5 fruit fly cellular contexts compared by ENCODE assay signal in genomic region chr3R:8126316-8127150, dm6.
TF ChIP-seq lines count a peak whose summit lies in the region.

CG9667 (minus strand) TSS chr3R:8126357.
Arl8 (plus strand) TSS chr3R:8126605.

- TF ChIP-seq CTCF in whole organism, embryonic (GFP tag; optimal IDR thresholded peaks at IDR 0.05; lab: Kevin White, UChicago): no peak

TF ChIP-seq in whole organism, adult, 20 proteins besides CTCF, POLR2A, EP300 and RAD21:
- TF ChIP-seq Crg-1 (GFP tag; optimal IDR thresholded peaks at IDR 0.05; lab: Kevin White, UChicago) (no peak), toe (GFP tag; optimal IDR thresholded peaks at IDR 0.05; lab: Kevin White, UChicago) (no peak), CG12768 (GFP tag; optimal IDR thresholded peaks at IDR 0.05; lab: Kevin White, UChicago) (no peak), CG1620 (GFP tag; optimal IDR thresholded peaks at IDR 0.05; lab: Kevin White, UChicago) (peak; percentile 26), kay (GFP tag; lab: Kevin White, UChicago; ENCODE audit: borderline replicate concordance) (peak; percentile 31), CG14711 (tag; optimal IDR thresholded peaks at IDR 0.05; lab: Kevin White, UChicago) (peak; percentile 50), cic (GFP tag; optimal IDR thresholded peaks at IDR 0.05; lab: Kevin White, UChicago) (peak; percentile 48), CG7101 (tag; optimal IDR thresholded peaks at IDR 0.05; lab: Kevin White, UChicago) (peak; percentile 66), bab1 (GFP tag; optimal IDR thresholded peaks at IDR 0.05; lab: Kevin White, UChicago) (peak; percentile 34), pad (GFP tag; optimal IDR thresholded peaks at IDR 0.05; lab: Kevin White, UChicago) (peak; percentile 29), CG5204 (GFP tag; optimal IDR thresholded peaks at IDR 0.05; lab: Kevin White, UChicago) (no peak), cnc (optimal IDR thresholded peaks at IDR 0.05; lab: Kevin White, UChicago) (no peak), CG7045 (GFP tag; optimal IDR thresholded peaks at IDR 0.05; lab: Kevin White, UChicago) (peak; percentile 31), CG11617 (GFP tag; optimal IDR thresholded peaks at IDR 0.05; lab: Kevin White, UChicago) (peak; percentile 28), Mnt (GFP tag; optimal IDR thresholded peaks at IDR 0.05; lab: Kevin White, UChicago) (peak; percentile 22), CG33017 (tag; optimal IDR thresholded peaks at IDR 0.05; lab: Kevin White, UChicago) (peak; percentile 67), ovo (GFP tag; optimal IDR thresholded peaks at IDR 0.05; lab: Kevin White, UChicago) (peak; percentile 31), Clk (GFP tag; optimal IDR thresholded peaks at IDR 0.05; lab: Kevin White, UChicago) (no peak)

TF ChIP-seq in whole organism, embryonic, 481 proteins besides CTCF, POLR2A, EP300 and RAD21 (continues in another document):
- TF ChIP-seq emc (GFP tag; optimal IDR thresholded peaks at IDR 0.05; lab: Kevin White, UChicago): no peak
- TF ChIP-seq bbx (GFP tag; IDR thresholded peaks at IDR 0.05; lab: Robert Waterston, UW; ENCODE audit: partially characterized antibody): 0 out of 2 replicates have a peak, but pooled peaks have one; percentile 9
- TF ChIP-seq chif (GFP tag; optimal IDR thresholded peaks at IDR 0.05; lab: Kevin White, UChicago): peak in 1 of 2 experiments; percentile 19
- peak; percentile 72; the same call in 3 of the 4 replicates for TF ChIP-seq Gug (GFP tag; IDR thresholded peaks at IDR 0.05; lab: Robert Waterston, UW)
- peak; percentile 53 for TF ChIP-seq Oli (tag; optimal IDR thresholded peaks at IDR 0.05; lab: Kevin White, UChicago)
- TF ChIP-seq Hey (tag; optimal IDR thresholded peaks at IDR 0.05; lab: Kevin White, UChicago): no peak
- TF ChIP-seq cwo (GFP tag; optimal IDR thresholded peaks at IDR 0.05; lab: Kevin White, UChicago): peak; percentile 15
- TF ChIP-seq HHEX (GFP tag; optimal IDR thresholded peaks at IDR 0.05; lab: Kevin White, UChicago): peak; percentile 54
- TF ChIP-seq fru (optimal IDR thresholded peaks at IDR 0.05; lab: Kevin White, UChicago): no peak
- TF ChIP-seq mld (GFP tag; IDR thresholded peaks at IDR 0.05; lab: Robert Waterston, UW; ENCODE audit: partially characterized antibody): 0 out of 3 replicates have a peak, but pooled peaks have one; percentile 41
- TF ChIP-seq Sry-δ (GFP tag; optimal IDR thresholded peaks at IDR 0.05; lab: Kevin White, UChicago): no peak
- TF ChIP-seq CG42726 (GFP tag; IDR thresholded peaks at IDR 0.05; lab: Robert Waterston, UW; ENCODE audit: partially characterized antibody): no peak
- peak; percentile 83; the same call in 1 of the 2 replicates for TF ChIP-seq MBD-R2 (GFP tag; IDR thresholded peaks at IDR 0.05; lab: Robert Waterston, UW)
- TF ChIP-seq CG4730 (GFP tag; IDR thresholded peaks at IDR 0.05; lab: Robert Waterston, UW): 0 out of 2 replicates have a peak, but pooled peaks have one; percentile 19
- TF ChIP-seq Taf1 (GFP tag; IDR thresholded peaks at IDR 0.05; lab: Robert Waterston, UW): 0 out of 2 replicates have a peak, but pooled peaks have one; percentile 34
- no peak for TF ChIP-seq Tbp (GFP tag; optimal IDR thresholded peaks at IDR 0.05; lab: Kevin White, UChicago)

TF ChIP-seq in whole organism, prepupa, 60 proteins besides CTCF, POLR2A, EP300 and RAD21 (continues in another document):
- TF ChIP-seq CG1621 (tag; optimal IDR thresholded peaks at IDR 0.05; lab: Kevin White, UChicago): peak; percentile 68
- TF ChIP-seq CG11762 (GFP tag; optimal IDR thresholded peaks at IDR 0.05; lab: Kevin White, UChicago; ENCODE audit: insufficient read depth): peak; percentile 3
- TF ChIP-seq Eip78C (GFP tag; lab: Kevin White, UChicago): peak; percentile 73
- TF ChIP-seq CG8632 (GFP tag; optimal IDR thresholded peaks at IDR 0.05; lab: Kevin White, UChicago): peak; percentile 20
- peak; percentile 32 for TF ChIP-seq pdm3 (GFP tag; optimal IDR thresholded peaks at IDR 0.05; lab: Kevin White, UChicago)
- peak; percentile 54 for TF ChIP-seq acj6 (GFP tag; optimal IDR thresholded peaks at IDR 0.05; lab: Kevin White, UChicago)
- TF ChIP-seq CG7368 (GFP tag; optimal IDR thresholded peaks at IDR 0.05; lab: Kevin White, UChicago): peak; percentile 35
- peak; percentile 10 for TF ChIP-seq Eip93F (GFP tag; optimal IDR thresholded peaks at IDR 0.05; lab: Kevin White, UChicago)
- TF ChIP-seq Sox102F (GFP tag; optimal IDR thresholded peaks at IDR 0.05; lab: Kevin White, UChicago): peak; percentile 7
- peak; percentile 43 for TF ChIP-seq Met (GFP tag; optimal IDR thresholded peaks at IDR 0.05; lab: Kevin White, UChicago)
- TF ChIP-seq CG8319 (GFP tag; optimal IDR thresholded peaks at IDR 0.05; lab: Kevin White, UChicago): no peak
- TF ChIP-seq Sox15 (GFP tag; optimal IDR thresholded peaks at IDR 0.05; lab: Kevin White, UChicago): peak; percentile 14
- peak; percentile 65 for TF ChIP-seq CG3032 (tag; optimal IDR thresholded peaks at IDR 0.05; lab: Kevin White, UChicago)
- TF ChIP-seq CG15336 (GFP tag; IDR thresholded peaks at IDR 0.05; lab: Robert Waterston, UW): peak; percentile 59; the same call in 1 of the 2 replicates
- peak; percentile 35 for TF ChIP-seq Hr4 (GFP tag; optimal IDR thresholded peaks at IDR 0.05; lab: Kevin White, UChicago)
- TF ChIP-seq CG3919 (GFP tag; optimal IDR thresholded peaks at IDR 0.05; lab: Kevin White, UChicago): peak; percentile 23
- TF ChIP-seq Hr39 (GFP tag; optimal IDR thresholded peaks at IDR 0.05; lab: Kevin White, UChicago): peak; percentile 33
- peak; percentile 58 for TF ChIP-seq Ets96B (tag; optimal IDR thresholded peaks at IDR 0.05; lab: Kevin White, UChicago)
- no peak for TF ChIP-seq Gug (GFP tag; IDR thresholded peaks at IDR 0.05; lab: Robert Waterston, UW)

TF ChIP-seq in whole organism, pupa, 21 proteins besides CTCF, POLR2A, EP300 and RAD21:
- no peak; the same call in 1 of the 3 replicates for TF ChIP-seq CG4496 (GFP tag; IDR thresholded peaks at IDR 0.05; lab: Robert Waterston, UW)
- TF ChIP-seq CG9948 (tag; optimal IDR thresholded peaks at IDR 0.05; lab: Kevin White, UChicago): peak; percentile 27
- TF ChIP-seq CG8159 (tag; optimal IDR thresholded peaks at IDR 0.05; lab: Kevin White, UChicago): peak; percentile 60
- no peak for TF ChIP-seq CG34367 (tag; optimal IDR thresholded peaks at IDR 0.05; lab: Kevin White, UChicago)
- no peak for TF ChIP-seq gl (tag; optimal IDR thresholded peaks at IDR 0.05; lab: Kevin White, UChicago)
- TF ChIP-seq Pif1B (GFP tag; optimal IDR thresholded peaks at IDR 0.05; lab: Kevin White, UChicago): peak; percentile 43
- no peak for TF ChIP-seq CG10348 (GFP tag; IDR thresholded peaks at IDR 0.05; lab: Robert Waterston, UW)
- no peak for TF ChIP-seq D1 (tag; optimal IDR thresholded peaks at IDR 0.05; lab: Kevin White, UChicago)
- peak; percentile 30 for TF ChIP-seq CG8301 (tag; optimal IDR thresholded peaks at IDR 0.05; lab: Kevin White, UChicago)
- peak; percentile 33; the same call in 1 of the 2 replicates for TF ChIP-seq CG12605 (GFP tag; IDR thresholded peaks at IDR 0.05; lab: Robert Waterston, UW)
- no peak for TF ChIP-seq CG14655 (GFP tag; optimal IDR thresholded peaks at IDR 0.05; lab: Kevin White, UChicago)
- TF ChIP-seq Pif1A (GFP tag; optimal IDR thresholded peaks at IDR 0.05; lab: Kevin White, UChicago): peak; percentile 2
- no peak for TF ChIP-seq rn (GFP tag; IDR thresholded peaks at IDR 0.05; lab: Robert Waterston, UW)
- TF ChIP-seq Snoo (tag; optimal IDR thresholded peaks at IDR 0.05; lab: Kevin White, UChicago): peak; percentile 18
- peak; percentile 55 for TF ChIP-seq Ets98B (GFP tag; IDR thresholded peaks at IDR 0.05; lab: Robert Waterston, UW)
- peak; percentile 44 for TF ChIP-seq CG15710 (tag; optimal IDR thresholded peaks at IDR 0.05; lab: Kevin White, UChicago)
- peak; percentile 40 for TF ChIP-seq CG17806 (tag; optimal IDR thresholded peaks at IDR 0.05; lab: Kevin White, UChicago)
- TF ChIP-seq CG13204 (GFP tag; optimal IDR thresholded peaks at IDR 0.05; lab: Kevin White, UChicago): no peak
- TF ChIP-seq CG32121 (GFP tag; IDR thresholded peaks at IDR 0.05; lab: Robert Waterston, UW): no peak
- no peak; the same call in 2 of the 3 replicates for TF ChIP-seq fd96Ca (GFP tag; IDR thresholded peaks at IDR 0.05; lab: Robert Waterston, UW)
- TF ChIP-seq EcR (GFP tag; optimal IDR thresholded peaks at IDR 0.05; lab: Kevin White, UChicago): no peak

TF ChIP-seq in whole organism, wandering third instar larva, 38 proteins besides CTCF, POLR2A, EP300 and RAD21 (continues in another document):
- TF ChIP-seq Mio (GFP tag; optimal IDR thresholded peaks at IDR 0.05; lab: Kevin White, UChicago) (no peak), rgr (GFP tag; optimal IDR thresholded peaks at IDR 0.05; lab: Kevin White, UChicago) (peak; percentile 45), OdsH (GFP tag; optimal IDR thresholded peaks at IDR 0.05; lab: Kevin White, UChicago) (peak; percentile 34), N (GFP tag; optimal IDR thresholded peaks at IDR 0.05; lab: Kevin White, UChicago) (peak; percentile 16), Hr83 (GFP tag; optimal IDR thresholded peaks at IDR 0.05; lab: Kevin White, UChicago; ENCODE audit: poor library complexity, severe bottlenecking) (no peak), sv (GFP tag; optimal IDR thresholded peaks at IDR 0.05; lab: Kevin White, UChicago) (no peak), jim (GFP tag; optimal IDR thresholded peaks at IDR 0.05; lab: Kevin White, UChicago) (no peak), psq (GFP tag; optimal IDR thresholded peaks at IDR 0.05; lab: Kevin White, UChicago) (peak; percentile 47), GATAd (GFP tag; optimal IDR thresholded peaks at IDR 0.05; lab: Kevin White, UChicago) (no peak), ey (GFP tag; optimal IDR thresholded peaks at IDR 0.05; lab: Kevin White, UChicago) (no peak), HLH106 (tag; optimal IDR thresholded peaks at IDR 0.05; lab: Kevin White, UChicago) (peak; percentile 74), sage (GFP tag; optimal IDR thresholded peaks at IDR 0.05; lab: Kevin White, UChicago) (peak; percentile 54), CG9705 (GFP tag; optimal IDR thresholded peaks at IDR 0.05; lab: Kevin White, UChicago) (peak; percentile 1), Myc (optimal IDR thresholded peaks at IDR 0.05; lab: Kevin White, UChicago) (peak; percentile 58), Sp1 (GFP tag; optimal IDR thresholded peaks at IDR 0.05; lab: Kevin White, UChicago) (peak; percentile 68), tai (GFP tag; optimal IDR thresholded peaks at IDR 0.05; lab: Kevin White, UChicago) (no peak), Hnf4 (GFP tag; optimal IDR thresholded peaks at IDR 0.05; lab: Kevin White, UChicago) (peak; percentile 51), woc (GFP tag; optimal IDR thresholded peaks at IDR 0.05; lab: Kevin White, UChicago) (peak; percentile 67), Dfd (GFP tag; optimal IDR thresholded peaks at IDR 0.05; lab: Kevin White, UChicago) (no peak), Jra (GFP tag; optimal IDR thresholded peaks at IDR 0.05; lab: Kevin White, UChicago) (peak; percentile 7), Rel (GFP tag; optimal IDR thresholded peaks at IDR 0.05; lab: Kevin White, UChicago) (no peak), Rel (tag; optimal IDR thresholded peaks at IDR 0.05; lab: Kevin White, UChicago) (peak; percentile 78), CrebA (GFP tag; optimal IDR thresholded peaks at IDR 0.05; lab: Kevin White, UChicago; ENCODE audit: borderline replicate concordance) (no peak), fru (GFP tag; optimal IDR thresholded peaks at IDR 0.05; lab: Kevin White, UChicago) (peak; percentile 43)
